Worm (Caenorhabditis elegans) whole organism, L2 larva: ENCODE measurements around the gene Y17G9B.5.

Experiments used
- ama-1 ChIP-seq: fragments of 150-350 bp; optimal IDR thresholded peaks from 2 replicates; lab custom pipeline; 2018; ENCODE audit warnings: inconsistent platforms
- mdl-1 ChIP-seq, 2 experiments: fragments of 150-350 bp in 1 of 2; sonication (generic microtip) in 1 of 2; optimal IDR thresholded peaks; 2 replicates each; lab custom pipeline; 2017; ENCODE audit warnings: missing biosample characterization in 2 of 2, missing genetic modification characterization in 2 of 2
- nhr-11 ChIP-seq: fragments of 150-350 bp; optimal IDR thresholded peaks from 2 replicates; lab custom pipeline; 2014; ENCODE audit warnings: missing biosample characterization, missing genetic modification characterization
- nhr-237 ChIP-seq: fragments of 150-350 bp; optimal IDR thresholded peaks from 2 replicates; lab custom pipeline; 2014; ENCODE audit warnings: missing biosample characterization, missing genetic modification characterization
- nhr-77 ChIP-seq: fragments of 150-350 bp; optimal IDR thresholded peaks from 2 replicates; lab custom pipeline; 2014; ENCODE audit warnings: missing biosample characterization, missing genetic modification characterization
- skn-1 ChIP-seq: sonication (generic microtip); optimal IDR thresholded peaks from 2 replicates; lab custom pipeline; 2017; ENCODE audit warnings: missing biosample characterization, missing genetic modification characterization
- unc-39 ChIP-seq: fragments of 150-350 bp; optimal IDR thresholded peaks from 2 replicates; lab custom pipeline; 2014; ENCODE audit warnings: missing biosample characterization, missing genetic modification characterization
- unc-62 ChIP-seq: fragments of 150-350 bp; optimal IDR thresholded peaks from 2 replicates; lab custom pipeline; 2014; ENCODE audit warnings: missing biosample characterization, missing genetic modification reagents, missing genetic modification characterization

ce11 chrIV:4764422-4764821, 14.4 kb downstream of the Y17G9B.5 start, which contains the start of gene npp-26:
- TF ChIP-seq skn-1: no peak
- no peak for TF ChIP-seq unc-39 (tag; lab: Kevin White, UChicago)
- TF ChIP-seq unc-62: no peak
- TF ChIP-seq nhr-77 (tag; lab: Kevin White, UChicago): no peak
- no peak for TF ChIP-seq nhr-11 (tag; lab: Kevin White, UChicago)
- TF ChIP-seq ama-1 (lab: Kevin White, UChicago): no peak
- no peak for TF ChIP-seq mdl-1 (tag; optimal IDR thresholded peaks at IDR 0.05; lab: Kevin White, UChicago)
- TF ChIP-seq nhr-237 (tag; lab: Kevin White, UChicago): no peak
